Worm (Caenorhabditis elegans) whole organism, late embryonic: ENCODE results near the gene nhr-171.

Experiments
- K02D7.2 ChIP-seq: sonication (generic microtip); optimal IDR thresholded peaks from 2 replicates; lab custom pipeline; 2017; ENCODE audit warnings: mild to moderate bottlenecking, missing genetic modification characterization, missing compliant biosample characterization
- T23F11.4 ChIP-seq: fragments of 200-800 bp; sonication (Bioruptor generic); optimal IDR thresholded peaks from 2 replicates; lab custom pipeline; 2018; ENCODE audit warnings: mild to moderate bottlenecking, missing genetic modification characterization, missing compliant biosample characterization
- ama-1 ChIP-seq: fragments of 150-350 bp; optimal IDR thresholded peaks from 2 replicates; lab custom pipeline; 2014
- ceh-14 ChIP-seq: sonication (generic microtip); optimal IDR thresholded peaks from 2 replicates; lab custom pipeline; 2016; ENCODE audit warnings: missing genotype, missing genetic modification characterization, missing compliant biosample characterization
- ets-4 ChIP-seq: sonication (generic microtip); optimal IDR thresholded peaks from 2 replicates; lab custom pipeline; 2016; ENCODE audit warnings: missing genetic modification characterization, missing compliant biosample characterization
- fax-1 ChIP-seq: sonication (generic microtip); optimal IDR thresholded peaks from 2 replicates; lab custom pipeline; 2016; ENCODE audit warnings: missing genotype, missing genetic modification characterization, missing compliant biosample characterization
- fkh-10 ChIP-seq: fragments of 150-350 bp; optimal IDR thresholded peaks from 2 replicates; lab custom pipeline; 2014; ENCODE audit warnings: missing biosample characterization, missing genetic modification reagents, missing genetic modification characterization
- gmeb-2 ChIP-seq: sonication (generic microtip); optimal IDR thresholded peaks from 2 replicates; lab custom pipeline; 2016; ENCODE audit warnings: missing genetic modification characterization, inconsistent platforms, missing compliant biosample characterization
- lin-11 ChIP-seq: fragments of 200-800 bp; sonication (Bioruptor generic); optimal IDR thresholded peaks from 2 replicates; lab custom pipeline; 2018; ENCODE audit warnings: mild to moderate bottlenecking, missing genetic modification characterization, missing compliant biosample characterization
- npax-4 ChIP-seq: sonication (generic microtip); optimal IDR thresholded peaks from 2 replicates; lab custom pipeline; 2016; ENCODE audit warnings: missing genetic modification characterization, missing compliant biosample characterization
- pha-4 ChIP-seq: fragments of 150-350 bp; optimal IDR thresholded peaks from 2 replicates; lab custom pipeline; 2018; ENCODE audit warnings: missing biosample characterization, missing genetic modification reagents, missing genetic modification characterization
- sox-4 ChIP-seq: sonication (generic microtip); optimal IDR thresholded peaks from 2 replicates; lab custom pipeline; 2017; ENCODE audit warnings: mild to moderate bottlenecking, missing genetic modification characterization, inconsistent platforms, missing compliant biosample characterization
- unc-42 ChIP-seq: sonication (generic microtip); optimal IDR thresholded peaks from 2 replicates; lab custom pipeline; 2016; ENCODE audit warnings: missing genotype, missing genetic modification characterization, missing compliant biosample characterization
- unc-86 ChIP-seq: sonication (generic microtip); optimal IDR thresholded peaks from 2 replicates; lab custom pipeline; 2016; ENCODE audit warnings: missing genetic modification characterization, missing compliant biosample characterization

DNA sequence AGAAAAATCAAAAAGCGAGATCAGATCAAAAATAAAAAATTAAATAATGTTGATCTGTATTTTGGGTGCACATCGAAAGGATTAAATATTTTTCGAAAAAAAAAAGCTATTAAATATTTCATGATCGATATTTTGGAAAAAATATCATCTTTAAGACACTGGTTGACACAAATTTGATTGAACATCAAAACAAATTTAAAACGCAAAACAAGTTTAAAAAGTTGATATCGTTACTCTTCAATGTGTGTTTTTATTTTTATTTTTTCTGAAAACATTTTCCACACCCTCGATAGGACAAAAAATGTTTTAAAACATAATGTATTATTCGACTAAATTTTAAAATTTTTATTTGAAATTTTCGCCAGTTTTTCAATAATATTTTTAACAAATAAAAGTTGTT is 26.5 kb downstream of the nhr-171 start, which contains the start of gene C54F6.12:
- TF ChIP-seq npax-4 (tag; lab: Kevin White, UChicago), result no peak
- TF ChIP-seq pha-4 (tag; lab: Kevin White, UChicago), result no peak
- TF ChIP-seq ets-4, result no peak
- TF ChIP-seq lin-11 (tag; lab: Kevin White, UChicago), result no peak
- TF ChIP-seq gmeb-2 (tag; lab: Kevin White, UChicago), result no peak
- TF ChIP-seq K02D7.2 (tag; lab: Kevin White, UChicago), result no peak
- TF ChIP-seq fax-1 (tag; lab: Kevin White, UChicago), result no peak
- TF ChIP-seq T23F11.4 (GFP tag; lab: Kevin White, UChicago), result no peak
- no peak for TF ChIP-seq ceh-14
- TF ChIP-seq unc-42, result no peak
- TF ChIP-seq sox-4 (tag; lab: Kevin White, UChicago), result no peak
- no peak for TF ChIP-seq ama-1 (lab: Kevin White, UChicago)
- TF ChIP-seq unc-86, result no peak
- no peak for TF ChIP-seq fkh-10 (GFP tag; lab: Kevin White, UChicago)
